Worm (Caenorhabditis elegans) whole organism, mixed stage, embryonic: ENCODE data around the gene klp-3.
A peak's percentile ranks its signal among the peaks of the same experiment; 100 is the strongest.

Experiments used
- M03D4.4 ChIP-seq: sonication (generic microtip); optimal IDR thresholded peaks from 2 replicates; lab custom pipeline; 2017; ENCODE audit warnings: mild to moderate bottlenecking, missing genetic modification characterization, missing compliant biosample characterization
- bed-3 ChIP-seq: fragments of 200-800 bp; sonication (Bioruptor generic); optimal IDR thresholded peaks from 3 replicates; lab custom pipeline; 2018; ENCODE audit warnings: mild to moderate bottlenecking, missing genetic modification characterization, moderate library complexity, missing compliant biosample characterization
- blmp-1 ChIP-seq: fragments of 150-350 bp; optimal IDR thresholded peaks from 2 replicates; lab custom pipeline; 2014; ENCODE audit warnings: missing biosample characterization, missing genetic modification characterization
- ceh-39 ChIP-seq: fragments of 150-350 bp; optimal IDR thresholded peaks from 2 replicates; lab custom pipeline; 2014; ENCODE audit warnings: missing biosample characterization, missing genetic modification characterization
- ceh-43 ChIP-seq: fragments of 200-800 bp; sonication (Bioruptor generic); optimal IDR thresholded peaks from 2 replicates; lab custom pipeline; 2018; ENCODE audit warnings: mild to moderate bottlenecking, missing genetic modification characterization, moderate library complexity, missing compliant biosample characterization
- ceh-83 ChIP-seq: fragments of 200-800 bp; sonication (Bioruptor generic); optimal IDR thresholded peaks from 2 replicates; lab custom pipeline; 2018; ENCODE audit warnings: mild to moderate bottlenecking, missing genetic modification characterization, missing compliant biosample characterization
- ces-1 ChIP-seq: fragments of 150-350 bp; optimal IDR thresholded peaks from 2 replicates; lab custom pipeline; 2014; ENCODE audit warnings: missing biosample characterization, missing genetic modification reagents, missing genetic modification characterization
- cnd-1 ChIP-seq: fragments of 200-800 bp; sonication (Bioruptor generic); optimal IDR thresholded peaks from 2 replicates; lab custom pipeline; 2018; ENCODE audit warnings: mild to moderate bottlenecking, missing genetic modification characterization, missing compliant biosample characterization
- elt-1 ChIP-seq: sonication (generic microtip); optimal IDR thresholded peaks from 2 replicates; lab custom pipeline; 2017; ENCODE audit warnings: missing genetic modification characterization, mild to moderate bottlenecking, missing compliant biosample characterization, antibody characterized with exemption, moderate library complexity, borderline replicate concordance; ENCODE audit not compliant: insufficient read depth
- elt-3 ChIP-seq: fragments of 150-350 bp; optimal IDR thresholded peaks from 2 replicates; lab custom pipeline; 2014; ENCODE audit warnings: missing biosample characterization, missing genetic modification characterization
- flh-1 ChIP-seq: fragments of 200-800 bp; sonication (Bioruptor generic); optimal IDR thresholded peaks from 2 replicates; lab custom pipeline; 2018; ENCODE audit warnings: mild to moderate bottlenecking, missing genetic modification characterization, moderate library complexity, missing compliant biosample characterization
- ham-2 ChIP-seq: fragments of 200-800 bp; sonication (Bioruptor generic); optimal IDR thresholded peaks from 2 replicates; lab custom pipeline; 2018; ENCODE audit warnings: mild to moderate bottlenecking, missing genetic modification characterization, missing compliant biosample characterization
- hlh-1 ChIP-seq: fragments of 150-350 bp; optimal IDR thresholded peaks from 2 replicates; lab custom pipeline; 2014; ENCODE audit warnings: missing biosample characterization, missing genetic modification reagents, missing genetic modification characterization
- lin-13 ChIP-seq: fragments of 150-350 bp; optimal IDR thresholded peaks from 2 replicates; lab custom pipeline; 2014; ENCODE audit warnings: missing biosample characterization, missing genetic modification characterization
- lsy-2 ChIP-seq: fragments of 150-350 bp; optimal IDR thresholded peaks from 2 replicates; lab custom pipeline; 2014; ENCODE audit warnings: missing biosample characterization, missing genetic modification characterization
- mab-5 ChIP-seq: fragments of 150-350 bp; optimal IDR thresholded peaks from 2 replicates; lab custom pipeline; 2014; ENCODE audit warnings: missing biosample characterization, missing genetic modification characterization
- mep-1 ChIP-seq: fragments of 150-350 bp; optimal IDR thresholded peaks from 2 replicates; lab custom pipeline; 2017; ENCODE audit warnings: missing biosample characterization, missing genetic modification reagents, missing genetic modification characterization, inconsistent platforms
- nhr-2 ChIP-seq: fragments of 150-350 bp; optimal IDR thresholded peaks from 2 replicates; lab custom pipeline; 2014; ENCODE audit warnings: missing biosample characterization, missing genetic modification characterization
- nhr-237 ChIP-seq: fragments of 150-350 bp; optimal IDR thresholded peaks from 2 replicates; lab custom pipeline; 2014; ENCODE audit warnings: missing biosample characterization, missing genetic modification characterization
- nhr-28 ChIP-seq: fragments of 150-350 bp; optimal IDR thresholded peaks from 2 replicates; lab custom pipeline; 2014; ENCODE audit warnings: missing biosample characterization, missing genetic modification characterization
- nhr-76 ChIP-seq: sonication (generic microtip); optimal IDR thresholded peaks from 2 replicates; lab custom pipeline; 2017; ENCODE audit warnings: missing biosample characterization, missing genetic modification characterization
- pha-4 ChIP-seq: fragments of 150-350 bp; optimal IDR thresholded peaks from 2 replicates; lab custom pipeline; 2018; ENCODE audit warnings: missing biosample characterization, missing genetic modification reagents, missing genetic modification characterization
- sem-2 ChIP-seq: fragments of 200-800 bp; sonication (Bioruptor generic); optimal IDR thresholded peaks from 2 replicates; lab custom pipeline; 2018; ENCODE audit warnings: mild to moderate bottlenecking, missing genetic modification characterization, missing compliant biosample characterization
- snpc-4 ChIP-seq: fragments of 150-350 bp; optimal IDR thresholded peaks from 2 replicates; lab custom pipeline; 2014; ENCODE audit warnings: missing biosample characterization, missing genetic modification characterization
- sptf-1 ChIP-seq: sonication (generic microtip); optimal IDR thresholded peaks from 2 replicates; lab custom pipeline; 2017; ENCODE audit warnings: mild to moderate bottlenecking, missing genetic modification characterization, moderate library complexity, missing compliant biosample characterization
- tbx-8 ChIP-seq: fragments of 200-800 bp; sonication (Bioruptor generic); optimal IDR thresholded peaks from 2 replicates; lab custom pipeline; 2018; ENCODE audit warnings: mild to moderate bottlenecking, missing genetic modification characterization, moderate library complexity, missing compliant biosample characterization
- unc-120 ChIP-seq: sonication (generic microtip); optimal IDR thresholded peaks from 2 replicates; lab custom pipeline; 2017; ENCODE audit warnings: missing genetic modification characterization, missing compliant biosample characterization; ENCODE audit not compliant: poor library complexity, severe bottlenecking
- unc-39 ChIP-seq: fragments of 150-350 bp; optimal IDR thresholded peaks from 2 replicates; lab custom pipeline; 2014; ENCODE audit warnings: missing biosample characterization, missing genetic modification characterization
- unc-62 ChIP-seq: fragments of 150-350 bp; optimal IDR thresholded peaks from 2 replicates; lab custom pipeline; 2014; ENCODE audit warnings: missing biosample characterization, missing genetic modification reagents, missing genetic modification characterization
- zip-8 ChIP-seq: fragments of 150-350 bp; optimal IDR thresholded peaks from 2 replicates; lab custom pipeline; 2014; ENCODE audit warnings: missing biosample characterization, missing genetic modification characterization
- ztf-11 ChIP-seq: fragments of 150-350 bp; optimal IDR thresholded peaks from 2 replicates; lab custom pipeline; 2014; ENCODE audit warnings: missing biosample characterization, missing genetic modification characterization

Gene klp-3

DNA sequence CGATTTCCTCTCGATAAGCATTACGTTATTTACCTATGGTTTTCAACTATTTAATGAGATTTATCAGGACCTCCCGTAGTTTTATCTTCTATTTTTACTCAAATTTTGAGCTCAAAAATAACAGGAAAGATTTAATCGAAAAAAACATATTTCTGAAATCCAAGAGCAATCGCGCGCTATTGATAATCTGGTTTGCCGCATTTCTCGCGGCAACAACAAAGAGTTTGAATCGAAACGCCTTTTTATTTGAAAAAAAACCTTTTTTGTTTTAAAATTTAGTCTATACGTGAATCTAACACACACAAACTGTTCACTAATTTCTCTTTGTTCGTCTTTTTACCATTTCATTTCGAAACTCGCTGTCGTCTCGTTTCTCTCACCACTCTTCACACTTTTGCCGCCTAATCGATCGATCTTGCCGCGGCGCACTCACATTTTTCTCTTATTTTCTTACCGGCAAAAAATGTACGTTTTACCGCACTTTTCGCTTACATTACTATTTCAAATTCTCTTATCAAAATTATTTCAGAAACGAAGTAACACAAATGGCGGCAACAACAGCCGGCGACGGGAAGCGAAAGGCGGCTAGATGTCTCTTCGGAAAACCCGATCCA is 25.9 kb upstream of the klp-3 start, which contains the start of gene cki-2:
cki-2 (plus strand) TSS at position 337 of the 614 bp plus-strand sequence.
- no peak for TF ChIP-seq ceh-43 (GFP tag; lab: Kevin White, UChicago)
- no peak for TF ChIP-seq ceh-83 (GFP tag; lab: Kevin White, UChicago)
- TF ChIP-seq mep-1 (tag; lab: Kevin White, UChicago), result peak; percentile 22
- peak; percentile 71 for TF ChIP-seq ces-1 (GFP tag; lab: Kevin White, UChicago)
- TF ChIP-seq hlh-1 (tag; lab: Kevin White, UChicago), result no peak
- no peak for TF ChIP-seq zip-8
- no peak for TF ChIP-seq nhr-237 (tag; lab: Kevin White, UChicago)
- TF ChIP-seq M03D4.4 (tag; lab: Kevin White, UChicago), result no peak
- no peak for TF ChIP-seq sptf-1 (tag; lab: Kevin White, UChicago)
- TF ChIP-seq, all 35 proteins: peak for 2

DNA sequence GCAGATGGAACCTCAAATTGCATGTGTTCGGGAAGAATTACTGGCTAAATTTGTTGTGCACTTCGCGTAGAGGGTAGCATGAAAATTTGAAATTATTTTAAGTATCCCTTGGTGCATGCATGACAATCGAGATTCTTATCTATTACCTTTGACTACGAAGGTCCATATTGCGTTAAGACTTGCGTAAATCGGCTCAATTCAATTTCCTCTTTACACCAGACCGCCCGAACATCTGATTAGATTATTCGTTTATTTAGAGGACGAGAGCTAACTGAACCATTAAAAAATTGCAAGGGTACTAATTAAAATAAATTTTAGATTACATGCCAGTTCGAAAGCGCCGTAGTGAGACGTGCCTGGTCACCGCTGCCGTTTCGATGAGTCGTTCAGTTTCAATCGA is 24.6 kb upstream of the klp-3 start:
- TF ChIP-seq cnd-1 (tag; lab: Kevin White, UChicago) (peak; percentile 9), flh-1 (GFP tag; lab: Kevin White, UChicago) (no peak), sem-2 (GFP tag; lab: Kevin White, UChicago) (no peak), nhr-2 (tag; lab: Kevin White, UChicago) (peak; percentile 36), unc-120 (tag; lab: Kevin White, UChicago) (no peak), ceh-83 (GFP tag; lab: Kevin White, UChicago) (no peak), ces-1 (GFP tag; lab: Kevin White, UChicago) (peak; percentile 87), elt-3 (no peak), unc-39 (no peak)

DNA sequence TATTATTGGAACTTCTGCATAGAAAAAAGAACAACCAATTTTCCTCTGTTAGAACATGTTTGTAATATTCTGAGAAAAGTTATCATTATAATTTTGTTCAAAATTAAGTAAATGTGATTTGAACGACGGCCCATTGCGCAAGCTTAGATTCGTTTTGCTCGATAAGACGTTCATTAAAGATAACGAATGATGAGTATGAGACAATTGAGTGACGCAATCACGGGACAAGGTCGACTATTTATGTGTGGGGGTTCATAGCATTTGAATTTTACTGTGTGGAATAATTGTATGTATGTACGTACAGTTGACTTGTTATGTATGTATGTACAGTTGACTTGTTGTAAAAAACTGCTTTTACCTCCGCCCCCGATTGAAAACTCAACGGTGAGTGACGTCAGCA is 22.8 kb upstream of the klp-3 start:
- TF ChIP-seq ceh-39 (tag; lab: Kevin White, UChicago), result no peak
- TF ChIP-seq unc-62 (GFP tag; lab: Kevin White, UChicago), result peak; percentile 40
- TF ChIP-seq elt-1, result peak; percentile 79
- peak; percentile 39 for TF ChIP-seq nhr-2 (tag; lab: Kevin White, UChicago)
- TF ChIP-seq ces-1 (GFP tag; lab: Kevin White, UChicago), result no peak
- TF ChIP-seq ceh-83 (GFP tag; lab: Kevin White, UChicago), result no peak
- peak; percentile 82 for TF ChIP-seq zip-8

DNA sequence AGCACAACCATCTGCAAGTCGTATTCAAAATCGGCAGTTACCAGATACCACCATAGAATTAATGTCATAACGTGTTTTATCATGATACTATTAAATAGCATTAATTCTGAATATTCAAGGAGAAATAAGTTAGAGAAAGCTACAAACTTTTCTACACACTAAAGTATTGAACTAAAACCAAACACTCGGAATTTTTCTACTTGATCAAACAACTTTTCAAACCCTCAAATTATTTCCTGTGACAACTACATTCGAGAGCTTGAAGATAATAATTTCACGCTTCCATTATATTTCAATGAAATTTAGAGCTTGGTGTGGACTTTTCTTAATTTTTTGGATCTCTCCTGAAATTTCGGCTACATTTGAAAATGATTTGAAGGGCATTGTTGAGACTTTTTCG is 19.7 kb upstream of the klp-3 start, which contains the start of gene irld-47:
irld-47 (minus strand) TSS at position 101 of the 400 bp plus-strand sequence.
- TF ChIP-seq sptf-1 (tag; lab: Kevin White, UChicago), result no peak
- no peak for TF ChIP-seq ces-1 (GFP tag; lab: Kevin White, UChicago)
- no peak for TF ChIP-seq ztf-11 (tag; lab: Kevin White, UChicago)
- no peak for TF ChIP-seq nhr-237 (tag; lab: Kevin White, UChicago)
- no peak for TF ChIP-seq nhr-76
- no peak for TF ChIP-seq mab-5 (tag; lab: Kevin White, UChicago)
- no peak for TF ChIP-seq blmp-1 (tag; lab: Kevin White, UChicago)
- TF ChIP-seq unc-120 (tag; lab: Kevin White, UChicago), result no peak
- no peak for TF ChIP-seq unc-62 (GFP tag; lab: Kevin White, UChicago)
- TF ChIP-seq ceh-39 (tag; lab: Kevin White, UChicago), result no peak
- TF ChIP-seq unc-39, result no peak
- no peak for TF ChIP-seq lin-13
- no peak for TF ChIP-seq ceh-43 (GFP tag; lab: Kevin White, UChicago)
- no peak for TF ChIP-seq flh-1 (GFP tag; lab: Kevin White, UChicago)
- no peak for TF ChIP-seq tbx-8 (GFP tag; lab: Kevin White, UChicago)
- no peak for TF ChIP-seq pha-4 (tag; lab: Kevin White, UChicago)
- TF ChIP-seq snpc-4 (tag; lab: Kevin White, UChicago), result no peak
- TF ChIP-seq nhr-28 (tag; lab: Kevin White, UChicago), result no peak
- TF ChIP-seq mep-1 (tag; lab: Kevin White, UChicago), result no peak

- TF ChIP-seq ham-2 (GFP tag; lab: Kevin White, UChicago), result no peak
- no peak for TF ChIP-seq mab-5 (tag; lab: Kevin White, UChicago)
- TF ChIP-seq lsy-2 (tag; lab: Kevin White, UChicago), result no peak
- TF ChIP-seq bed-3 (GFP tag; lab: Kevin White, UChicago), result no peak
- no peak for TF ChIP-seq ztf-11 (tag; lab: Kevin White, UChicago)
- no peak for TF ChIP-seq tbx-8 (GFP tag; lab: Kevin White, UChicago)
- TF ChIP-seq nhr-28 (tag; lab: Kevin White, UChicago), result no peak
Measured at ce11 chrII:7825107-7825506, 17.0 kb upstream of the klp-3 start, which contains the start of gene srw-62. Gene srw-62 (plus strand): TSS chrII:7825407.
